Worm (Caenorhabditis elegans): ENCODE measurements around the gene C01C4.3.

- TF ChIP-seq ztf-11 (tag; optimal IDR thresholded peaks at IDR 0.05) (no peak), nhr-11 (tag; optimal IDR thresholded peaks at IDR 0.05) (peak; percentile 13), D1046.2 (GFP tag; IDR thresholded peaks at IDR 0.05) (no peak), fos-1 (tag; optimal IDR thresholded peaks at IDR 0.05) (no peak), ceh-82 (tag; optimal IDR thresholded peaks at IDR 0.05) (no peak), nhr-10 (tag; optimal IDR thresholded peaks at IDR 0.05) (no peak), madf-5 (GFP tag; IDR thresholded peaks at IDR 0.05) (no peak), unc-62 (GFP tag; optimal IDR thresholded peaks at IDR 0.05 in 1 of 2) (peak in 1 of 2 experiments; percentile 82), unc-62 (tag; optimal IDR thresholded peaks at IDR 0.05) (no peak)
These were observed 18.1 kb upstream of the C01C4.3 start, which contains the start of gene tag-52 for ce11 chrX:3678507-3679175.
